Fruit fly (Drosophila melanogaster) whole organism: ENCODE results near the gene hyd.

ENCODE experiments used
- CG8478 ChIP-seq: fragments of >200 bp; optimal IDR thresholded peaks from 2 replicates; lab custom pipeline; 2018; ENCODE audit warnings: inconsistent platforms
- Dll ChIP-seq: fragments of >200 bp; optimal IDR thresholded peaks from 2 replicates; lab custom pipeline; 2017
- EcR ChIP-seq, 2 experiments: fragments of >200 bp; optimal IDR thresholded peaks; 2 replicates each; lab custom pipeline; 2017; ENCODE audit warnings: missing biosample characterization in 2 of 2, missing genetic modification characterization in 2 of 2, missing genetic modification reagents in 2 of 2
- psq ChIP-seq: fragments of >200 bp; optimal IDR thresholded peaks from 2 replicates; lab custom pipeline; 2017
- usp ChIP-seq: fragments of >200 bp; optimal IDR thresholded peaks from 2 replicates; lab custom pipeline; 2017; ENCODE audit warnings: missing biosample characterization, missing genetic modification characterization, mixed read lengths

dm6 chr3R:9743995-9744394 lies 18.6 kb upstream of the hyd start:
- TF ChIP-seq EcR (GFP tag; optimal IDR thresholded peaks at IDR 0.05; lab: Kevin White, UChicago): no peak
- no peak for TF ChIP-seq usp (GFP tag; lab: Kevin White, UChicago)
- no peak for TF ChIP-seq Dll
- TF ChIP-seq CG8478 (lab: Kevin White, UChicago): no peak
- no peak for TF ChIP-seq psq (lab: Kevin White, UChicago)
